Fruit fly (Drosophila melanogaster) whole organism, embryonic: ENCODE measurements around the gene CG42232.

Source experiments
- Atf-2 ChIP-seq: fragments of 200-800 bp; sonication (Bioruptor generic); optimal IDR thresholded peaks from 2 replicates; lab custom pipeline; 2016; ENCODE audit warnings: missing biosample characterization, missing genetic modification characterization
- BtbVII ChIP-seq: fragments of 200-800 bp; sonication (Bioruptor generic); optimal IDR thresholded peaks from 3 replicates; lab custom pipeline; 2017; ENCODE audit warnings: missing biosample characterization, mild to moderate bottlenecking, missing genetic modification characterization
- CG12299 ChIP-seq: fragments of 200-800 bp; sonication (Bioruptor generic); optimal IDR thresholded peaks from 2 replicates; lab custom pipeline; 2018; ENCODE audit warnings: missing biosample characterization, mild to moderate bottlenecking, missing genetic modification characterization
- CG12769 ChIP-seq: fragments of 200-800 bp; sonication (Bioruptor generic); optimal IDR thresholded peaks from 2 replicates; lab custom pipeline; 2019; ENCODE audit warnings: missing biosample characterization, mild to moderate bottlenecking, missing genetic modification characterization, moderate library complexity
- CG15514 ChIP-seq: fragments of 200-800 bp; sonication (Bioruptor generic); optimal IDR thresholded peaks from 3 replicates; lab custom pipeline; 2017; ENCODE audit warnings: missing biosample characterization, missing genetic modification characterization, mild to moderate bottlenecking, moderate library complexity, missing genetic modification reagents
- CG17186 ChIP-seq: fragments of 200-800 bp; sonication (Bioruptor generic); optimal IDR thresholded peaks from 3 replicates; lab custom pipeline; 2017; ENCODE audit warnings: missing biosample characterization, missing genetic modification reagents, missing genetic modification characterization
- CG17385 ChIP-seq: fragments of 200-800 bp; sonication (Bioruptor generic); optimal IDR thresholded peaks from 3 replicates; lab custom pipeline; 2018; ENCODE audit warnings: missing biosample characterization, mild to moderate bottlenecking, missing genetic modification characterization
- CG17829 ChIP-seq: fragments of 200-800 bp; optimal IDR thresholded peaks from 2 replicates; lab custom pipeline; 2019; ENCODE audit warnings: missing biosample characterization, mild to moderate bottlenecking, missing genetic modification characterization, moderate library complexity
- CG1792 ChIP-seq: fragments of 200-800 bp; sonication (Bioruptor generic); optimal IDR thresholded peaks from 2 replicates; lab custom pipeline; 2016; ENCODE audit warnings: missing biosample characterization, missing genetic modification characterization
- CG18262 ChIP-seq: fragments of 200-800 bp; optimal IDR thresholded peaks from 3 replicates; lab custom pipeline; 2019; ENCODE audit warnings: missing biosample characterization, mild to moderate bottlenecking, missing genetic modification characterization, moderate library complexity
- CG2116 ChIP-seq: fragments of 200-800 bp; sonication (Bioruptor generic); optimal IDR thresholded peaks from 3 replicates; lab custom pipeline; 2018; ENCODE audit warnings: missing biosample characterization, mild to moderate bottlenecking, missing genetic modification characterization
- CG2889 ChIP-seq: fragments of 200-800 bp; sonication (Bioruptor generic); IDR thresholded peaks from 3 replicates; pipeline ENCODE4 v1.3.6; 2022; ENCODE audit warnings: missing biosample characterization, missing genetic modification characterization
- CG32767 ChIP-seq: fragments of 200-800 bp; sonication (Bioruptor generic); IDR thresholded peaks from 2 replicates; pipeline ENCODE4 v1.3.6; 2022; ENCODE audit warnings: missing biosample characterization, missing genetic modification characterization
- CG32772 ChIP-seq: fragments of 200-800 bp; sonication (Bioruptor generic); IDR thresholded peaks from 2 replicates; pipeline ENCODE4 v1.3.6; 2022; ENCODE audit warnings: missing biosample characterization, missing genetic modification characterization
- CG3407 ChIP-seq: fragments of 200-800 bp; sonication (Bioruptor generic); optimal IDR thresholded peaks from 2 replicates; lab custom pipeline; 2018; ENCODE audit warnings: missing biosample characterization, mild to moderate bottlenecking, missing genetic modification characterization
- CG3847 ChIP-seq: fragments of 200-800 bp; sonication (Bioruptor generic); IDR thresholded peaks from 2 replicates; pipeline ENCODE4 v1.3.6; 2022; ENCODE audit warnings: missing biosample characterization, missing genetic modification characterization
- CG3995 ChIP-seq: fragments of 200-800 bp; sonication (Bioruptor generic); optimal IDR thresholded peaks from 3 replicates; lab custom pipeline; 2016; ENCODE audit warnings: missing biosample characterization, missing genetic modification characterization
- CG4328 ChIP-seq: fragments of 200-800 bp; sonication (Bioruptor generic); optimal IDR thresholded peaks from 3 replicates; lab custom pipeline; 2017; ENCODE audit warnings: missing biosample characterization, missing genetic modification reagents, missing genetic modification characterization
- CG4617 ChIP-seq: fragments of 200-800 bp; sonication (Bioruptor generic); optimal IDR thresholded peaks from 3 replicates; lab custom pipeline; 2016; ENCODE audit warnings: missing biosample characterization, missing genetic modification characterization, borderline replicate concordance
- CG8478 ChIP-seq: fragments of >200 bp; optimal IDR thresholded peaks from 2 replicates; lab custom pipeline; 2018
- CG8924 ChIP-seq: fragments of 200-800 bp; optimal IDR thresholded peaks from 3 replicates; lab custom pipeline; 2019; ENCODE audit warnings: missing biosample characterization, mild to moderate bottlenecking, missing genetic modification characterization, moderate library complexity
- Camta ChIP-seq: fragments of 200-800 bp; sonication (Bioruptor generic); optimal IDR thresholded peaks from 2 replicates; lab custom pipeline; 2016; ENCODE audit warnings: missing biosample characterization, missing genetic modification characterization
- CoRest ChIP-seq: fragments of 200-800 bp; sonication (Bioruptor generic); optimal IDR thresholded peaks from 3 replicates; lab custom pipeline; 2018; ENCODE audit warnings: missing biosample characterization, mild to moderate bottlenecking, missing genetic modification characterization, moderate library complexity
- D19B ChIP-seq: fragments of 200-800 bp; sonication (Bioruptor generic); optimal IDR thresholded peaks from 2 replicates; lab custom pipeline; 2017; ENCODE audit warnings: missing biosample characterization, mild to moderate bottlenecking, missing genetic modification characterization
- Fer1 ChIP-seq: fragments of 200-800 bp; sonication (Bioruptor generic); optimal IDR thresholded peaks from 2 replicates; lab custom pipeline; 2017; ENCODE audit warnings: missing biosample characterization, mild to moderate bottlenecking, missing genetic modification characterization
- MBD-R2 ChIP-seq: fragments of 200-800 bp; sonication (Bioruptor generic); IDR thresholded peaks from 2 replicates; pipeline ENCODE4 v1.3.6; 2022; ENCODE audit warnings: missing biosample characterization, missing genetic modification characterization
- Mad ChIP-seq: fragments of 200-800 bp; sonication (Bioruptor generic); optimal IDR thresholded peaks from 2 replicates; lab custom pipeline; 2016; ENCODE audit warnings: missing biosample characterization, missing genetic modification characterization
- Neu2 ChIP-seq: fragments of 200-800 bp; sonication (Bioruptor generic); optimal IDR thresholded peaks from 3 replicates; lab custom pipeline; 2016; ENCODE audit warnings: missing biosample characterization, missing genetic modification characterization, borderline replicate concordance
- Pdp1 ChIP-seq, 2 experiments: fragments of 200-800 bp; sonication (Bioruptor generic); optimal IDR thresholded peaks; 3 replicates each; lab custom pipeline; 2016; ENCODE audit warnings: missing biosample characterization in 2 of 2, missing genetic modification characterization in 2 of 2, mild to moderate bottlenecking in 1 of 2, moderate library complexity in 1 of 2
- Scr ChIP-seq: fragments of 200-800 bp; sonication (Bioruptor generic); IDR thresholded peaks from 2 replicates; pipeline ENCODE4 v1.3.6; 2022; ENCODE audit warnings: missing biosample characterization, missing genetic modification characterization; ENCODE audit not compliant: partially characterized antibody
- Taf1 ChIP-seq: fragments of 200-800 bp; sonication (Bioruptor generic); IDR thresholded peaks from 2 replicates; pipeline ENCODE4 v1.3.6; 2022; ENCODE audit warnings: missing biosample characterization, missing genetic modification characterization
- amos ChIP-seq: fragments of 200-800 bp; sonication (Bioruptor generic); IDR thresholded peaks from 2 replicates; pipeline ENCODE4 v1.3.6; 2022; ENCODE audit warnings: missing biosample characterization, missing genetic modification characterization; ENCODE audit not compliant: partially characterized antibody
- bbx ChIP-seq: fragments of 200-800 bp; sonication (Bioruptor generic); IDR thresholded peaks from 2 replicates; pipeline ENCODE4 v1.3.6; 2022; ENCODE audit warnings: missing biosample characterization, missing genetic modification characterization; ENCODE audit not compliant: partially characterized antibody
- chif ChIP-seq, 2 experiments: fragments of 200-800 bp; sonication (Bioruptor generic); optimal IDR thresholded peaks; 3 replicates each; lab custom pipeline; 2016; ENCODE audit warnings: missing biosample characterization in 2 of 2, missing genetic modification characterization in 2 of 2
- dati ChIP-seq: fragments of 200-800 bp; sonication (Bioruptor generic); IDR thresholded peaks from 2 replicates; pipeline ENCODE4 v1.3.6; 2022; ENCODE audit warnings: missing biosample characterization, missing genetic modification characterization
- dpn ChIP-seq, 2 experiments: fragments of 200-800 bp; sonication (Bioruptor generic); optimal IDR thresholded peaks; 3 replicates each; lab custom pipeline; 2016; ENCODE audit warnings: missing biosample characterization in 2 of 2, missing genetic modification characterization in 2 of 2
- gem ChIP-seq: fragments of 200-800 bp; sonication (Bioruptor generic); optimal IDR thresholded peaks from 2 replicates; lab custom pipeline; 2019; ENCODE audit warnings: missing biosample characterization, mild to moderate bottlenecking, missing genetic modification characterization, moderate library complexity
- hbn ChIP-seq: fragments of 200-800 bp; sonication (Bioruptor generic); IDR thresholded peaks from 2 replicates; pipeline ENCODE4 v1.3.6; 2022; ENCODE audit warnings: missing biosample characterization, missing genetic modification characterization; ENCODE audit not compliant: partially characterized antibody
- hth ChIP-seq: fragments of >200 bp; optimal IDR thresholded peaks from 2 replicates; lab custom pipeline; 2017; ENCODE audit warnings: inconsistent platforms
- ind ChIP-seq: fragments of 200-800 bp; sonication (Bioruptor generic); optimal IDR thresholded peaks from 3 replicates; lab custom pipeline; 2016; ENCODE audit warnings: missing biosample characterization, missing genetic modification characterization
- maf-S ChIP-seq: fragments of 200-800 bp; sonication (Bioruptor generic); optimal IDR thresholded peaks from 2 replicates; lab custom pipeline; 2016; ENCODE audit warnings: missing biosample characterization, missing genetic modification characterization
- nmo ChIP-seq: fragments of 200-800 bp; sonication (Bioruptor generic); optimal IDR thresholded peaks from 2 replicates; lab custom pipeline; 2018; ENCODE audit warnings: missing biosample characterization, mild to moderate bottlenecking, missing genetic modification characterization, moderate library complexity
- seq ChIP-seq: fragments of 200-800 bp; sonication (Bioruptor generic); IDR thresholded peaks from 2 replicates; pipeline ENCODE4 v1.3.6; 2022; ENCODE audit warnings: missing biosample characterization, missing genetic modification characterization
- shn ChIP-seq: fragments of 200-800 bp; sonication (Bioruptor generic); optimal IDR thresholded peaks from 3 replicates; lab custom pipeline; 2016; ENCODE audit warnings: missing biosample characterization, missing genetic modification characterization
- so ChIP-seq: fragments of 200-800 bp; sonication (Bioruptor generic); IDR thresholded peaks from 3 replicates; pipeline ENCODE4 v1.3.6; 2022; ENCODE audit warnings: missing biosample characterization, missing genetic modification characterization
- tll ChIP-seq, 2 experiments: fragments of 200-800 bp in 1 of 2; fragments of >200 bp in 1 of 2; sonication (Bioruptor generic) in 1 of 2; optimal IDR thresholded peaks; 2 replicates each; lab custom pipeline; 2017 to 2019; ENCODE audit warnings: missing biosample characterization in 2 of 2, missing genetic modification characterization in 2 of 2, mild to moderate bottlenecking in 1 of 2, moderate library complexity in 1 of 2
- tup ChIP-seq: fragments of 200-800 bp; sonication (Bioruptor generic); optimal IDR thresholded peaks from 2 replicates; lab custom pipeline; 2016; ENCODE audit warnings: missing biosample characterization, mild to moderate bottlenecking, missing genetic modification characterization, moderate library complexity
- vvl ChIP-seq: fragments of 200-800 bp; sonication (Bioruptor generic); IDR thresholded peaks from 2 replicates; pipeline ENCODE4 v1.3.6; 2022; ENCODE audit warnings: missing biosample characterization, missing genetic modification characterization
- wdn ChIP-seq: fragments of 200-800 bp; sonication (Bioruptor generic); IDR thresholded peaks from 2 replicates; pipeline ENCODE4 v1.3.6; 2022; ENCODE audit warnings: missing biosample characterization, missing genetic modification characterization

The CG42232 gene

DNA sequence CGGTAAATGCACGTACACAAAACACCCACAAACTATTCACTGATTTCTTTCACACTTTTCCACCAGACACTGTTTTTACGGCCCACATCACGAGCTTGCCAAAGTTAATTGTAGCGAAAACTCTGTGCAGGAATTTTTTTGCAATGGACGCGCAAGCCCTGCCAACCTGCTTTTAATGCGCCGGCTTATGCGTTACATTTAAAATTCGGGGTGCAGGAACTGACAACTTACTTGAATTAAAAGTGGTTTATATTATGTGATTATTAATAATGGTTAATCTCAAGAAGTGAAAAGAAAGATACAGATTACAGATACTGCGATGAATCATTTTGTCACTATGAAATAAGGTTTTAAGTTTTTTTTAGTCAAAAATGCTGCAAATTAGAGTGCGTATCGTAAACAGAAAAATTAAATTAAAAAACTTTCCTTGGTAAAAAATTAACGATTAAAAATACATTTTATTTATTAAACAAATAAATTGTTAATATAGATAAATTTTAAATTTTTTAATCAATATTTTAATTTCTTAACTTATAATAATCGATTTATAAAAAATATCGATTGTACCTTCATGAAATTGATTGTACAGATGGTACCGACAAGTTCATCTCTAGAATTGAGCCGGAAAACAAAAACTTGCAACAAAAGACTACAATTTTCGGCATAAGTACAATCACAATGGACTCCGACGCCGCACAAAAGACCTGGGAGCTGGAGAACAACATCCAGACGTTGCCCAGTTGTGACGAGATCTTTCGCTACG lies at the start of gene CG42232, which contains the start of gene CSN5 (continued):
- peak; percentile 37 for TF ChIP-seq maf-S (GFP tag; lab: Kevin White, UChicago)
- no peak for TF ChIP-seq CG2889
- TF ChIP-seq CG12299 (tag; lab: Kevin White, UChicago) = peak; percentile 9
- peak; percentile 28 to 45 for TF ChIP-seq chif (GFP tag; optimal IDR thresholded peaks at IDR 0.05; lab: Kevin White, UChicago)
- TF ChIP-seq dpn (GFP tag; optimal IDR thresholded peaks at IDR 0.05; lab: Kevin White, UChicago) = peak in 1 of 2 experiments; percentile 69
- TF ChIP-seq CG12769 (tag; lab: Kevin White, UChicago) = no peak
- TF ChIP-seq MBD-R2 (GFP tag; lab: Robert Waterston, UW) = peak; percentile 87
- TF ChIP-seq wdn (GFP tag; lab: Robert Waterston, UW) = no peak
- TF ChIP-seq CG32767 (GFP tag; lab: Robert Waterston, UW) = peak; percentile 36; the same call in 1 of the 2 replicates
- peak; percentile 49 for TF ChIP-seq CG17385 (GFP tag; lab: Kevin White, UChicago)
- TF ChIP-seq amos (GFP tag; lab: Robert Waterston, UW) = peak; percentile 51; the same call in 1 of the 2 replicates
- TF ChIP-seq CG18262 (tag; lab: Kevin White, UChicago) = peak; percentile 51
- TF ChIP-seq BtbVII = no peak
- peak; percentile 59 for TF ChIP-seq CG15514 (GFP tag; lab: Kevin White, UChicago)
- no peak for TF ChIP-seq ind (GFP tag; lab: Kevin White, UChicago)
- peak; percentile 13 for TF ChIP-seq CG4617 (GFP tag; lab: Kevin White, UChicago)
- no peak for TF ChIP-seq hth (lab: Kevin White, UChicago)
- peak; percentile 47 for TF ChIP-seq Mad
- TF ChIP-seq dati (GFP tag; lab: Robert Waterston, UW) = no peak
- TF ChIP-seq CG3995 (GFP tag; lab: Kevin White, UChicago) = peak; percentile 45
- peak in 1 of 2 experiments; percentile 36 for TF ChIP-seq Pdp1 (GFP tag; optimal IDR thresholded peaks at IDR 0.05; lab: Kevin White, UChicago)
- TF ChIP-seq CG1792 (GFP tag; lab: Kevin White, UChicago) = no peak
- peak in 1 of 2 experiments; percentile 28 for TF ChIP-seq tll (GFP tag; optimal IDR thresholded peaks at IDR 0.05; lab: Kevin White, UChicago)
- TF ChIP-seq CG4328 (GFP tag; lab: Kevin White, UChicago) = peak; percentile 27
- TF ChIP-seq CG17186 (GFP tag; lab: Kevin White, UChicago) = peak; percentile 58
- no peak for TF ChIP-seq Taf1 (GFP tag; lab: Robert Waterston, UW)
- TF ChIP-seq CG8924 (tag; lab: Kevin White, UChicago) = peak; percentile 67
- TF ChIP-seq bbx (GFP tag; lab: Robert Waterston, UW) = peak; percentile 27; the same call in 1 of the 2 replicates
- no peak for TF ChIP-seq seq (GFP tag; lab: Robert Waterston, UW)
- TF ChIP-seq Atf-2 = peak; percentile 22
- TF ChIP-seq Neu2 (GFP tag; lab: Kevin White, UChicago) = no peak
- peak; percentile 17; the same call in 1 of the 2 replicates for TF ChIP-seq CG32772 (GFP tag; lab: Robert Waterston, UW)
- peak; percentile 36; the same call in 1 of the 2 replicates for TF ChIP-seq hbn
- TF ChIP-seq CG8478 = no peak
- TF ChIP-seq Scr (GFP tag; lab: Robert Waterston, UW) = peak; percentile 64
- TF ChIP-seq vvl (GFP tag; lab: Robert Waterston, UW) = peak; percentile 71
- TF ChIP-seq CG17829 (tag; lab: Kevin White, UChicago) = peak; percentile 76
- TF ChIP-seq Fer1 (GFP tag; lab: Kevin White, UChicago) = no peak
- no peak for TF ChIP-seq CG3407
- TF ChIP-seq so = no peak
- peak; percentile 22 for TF ChIP-seq Camta (GFP tag; lab: Kevin White, UChicago)
- peak; percentile 84 for TF ChIP-seq nmo (GFP tag; lab: Kevin White, UChicago)
- peak; percentile 81 for TF ChIP-seq gem (tag; lab: Kevin White, UChicago)
- peak; percentile 67 for TF ChIP-seq CG2116 (GFP tag; lab: Kevin White, UChicago)
- peak; percentile 12 for TF ChIP-seq shn (GFP tag; lab: Kevin White, UChicago)
- peak; percentile 79 for TF ChIP-seq CoRest (tag; lab: Kevin White, UChicago)
- TF ChIP-seq D19B (GFP tag; lab: Kevin White, UChicago) = no peak
- TF ChIP-seq CG3847 (GFP tag; lab: Robert Waterston, UW) = peak; percentile 69
- TF ChIP-seq tup (GFP tag; lab: Kevin White, UChicago) = peak; percentile 9
